Worm (Caenorhabditis elegans) whole organism, L2 larva: Measurements from ENCODE around the gene F13H8.3.

Source experiments
- C34F6.9 ChIP-seq: fragments of 150-350 bp; optimal IDR thresholded peaks from 2 replicates; lab custom pipeline; 2014; ENCODE audit warnings: missing biosample characterization, missing genetic modification characterization
- R02D3.7 ChIP-seq: fragments of 150-350 bp; optimal IDR thresholded peaks from 2 replicates; lab custom pipeline; 2014; ENCODE audit warnings: missing biosample characterization, missing genetic modification characterization
- alr-1 ChIP-seq: fragments of 150-350 bp; optimal IDR thresholded peaks from 2 replicates; lab custom pipeline; 2014; ENCODE audit warnings: missing biosample characterization, missing genetic modification characterization
- aly-2 ChIP-seq: fragments of 150-350 bp; optimal IDR thresholded peaks from 2 replicates; lab custom pipeline; 2014; ENCODE audit warnings: missing biosample characterization, missing genetic modification characterization
- ceh-16 ChIP-seq: fragments of 150-350 bp; optimal IDR thresholded peaks from 2 replicates; lab custom pipeline; 2014; ENCODE audit warnings: missing biosample characterization, missing genetic modification characterization
- crh-2 ChIP-seq: sonication (generic microtip); optimal IDR thresholded peaks from 2 replicates; lab custom pipeline; 2017; ENCODE audit warnings: missing biosample characterization, missing genetic modification characterization
- dmd-4 ChIP-seq: sonication (generic microtip); optimal IDR thresholded peaks from 2 replicates; lab custom pipeline; 2017; ENCODE audit warnings: missing biosample characterization, missing genetic modification characterization
- egl-27 ChIP-seq: sonication (generic microtip); optimal IDR thresholded peaks from 3 replicates; lab custom pipeline; 2017; ENCODE audit warnings: missing biosample characterization, missing genetic modification reagents, missing genetic modification characterization
- elt-1 ChIP-seq: fragments of 150-350 bp; optimal IDR thresholded peaks from 2 replicates; lab custom pipeline; 2014; ENCODE audit warnings: missing biosample characterization, missing genetic modification characterization
- elt-3 ChIP-seq: sonication (generic microtip); optimal IDR thresholded peaks from 2 replicates; lab custom pipeline; 2017; ENCODE audit warnings: missing biosample characterization, missing genetic modification characterization
- fos-1 ChIP-seq: fragments of 150-350 bp; optimal IDR thresholded peaks from 2 replicates; lab custom pipeline; 2014; ENCODE audit warnings: missing biosample characterization, missing genetic modification characterization
- lin-11 ChIP-seq: fragments of 150-350 bp; sonication (generic microtip); optimal IDR thresholded peaks from 2 replicates; lab custom pipeline; 2014; ENCODE audit warnings: missing biosample characterization, missing genetic modification characterization, inconsistent platforms, mixed read lengths
- lin-13 ChIP-seq: fragments of 150-350 bp; optimal IDR thresholded peaks from 2 replicates; lab custom pipeline; 2014; ENCODE audit warnings: missing biosample characterization, missing genetic modification reagents, missing genetic modification characterization
- lin-39 ChIP-seq: fragments of 150-350 bp; optimal IDR thresholded peaks from 2 replicates; lab custom pipeline; 2014; ENCODE audit warnings: missing biosample characterization, missing genetic modification reagents, missing genetic modification characterization
- lsy-2 ChIP-seq, 2 experiments: fragments of 150-350 bp in 1 of 2; sonication (generic microtip) in 1 of 2; optimal IDR thresholded peaks; 2 replicates each; lab custom pipeline; 2014 to 2017; ENCODE audit warnings: missing biosample characterization in 2 of 2, missing genetic modification characterization in 2 of 2
- mbf-1 ChIP-seq: sonication (generic microtip); optimal IDR thresholded peaks from 2 replicates; lab custom pipeline; 2017; ENCODE audit warnings: missing biosample characterization, missing genetic modification characterization
- nhr-11 ChIP-seq: fragments of 150-350 bp; optimal IDR thresholded peaks from 2 replicates; lab custom pipeline; 2014; ENCODE audit warnings: missing biosample characterization, missing genetic modification characterization
- nhr-12 ChIP-seq: fragments of 150-350 bp; optimal IDR thresholded peaks from 2 replicates; lab custom pipeline; 2014; ENCODE audit warnings: missing biosample characterization, missing genetic modification characterization
- nhr-237 ChIP-seq: fragments of 150-350 bp; optimal IDR thresholded peaks from 2 replicates; lab custom pipeline; 2014; ENCODE audit warnings: missing biosample characterization, missing genetic modification characterization
- nhr-25 ChIP-seq: fragments of 150-350 bp; sonication (generic microtip); optimal IDR thresholded peaks from 3 replicates; lab custom pipeline; 2014; ENCODE audit warnings: missing biosample characterization, missing genetic modification characterization
- nhr-77 ChIP-seq: fragments of 150-350 bp; optimal IDR thresholded peaks from 2 replicates; lab custom pipeline; 2014; ENCODE audit warnings: missing biosample characterization, missing genetic modification characterization
- peb-1 ChIP-seq: fragments of 150-350 bp; optimal IDR thresholded peaks from 2 replicates; lab custom pipeline; 2014; ENCODE audit warnings: missing biosample characterization, missing genetic modification characterization
- sem-4 ChIP-seq: fragments of 150-350 bp; optimal IDR thresholded peaks from 2 replicates; lab custom pipeline; 2014; ENCODE audit warnings: missing biosample characterization, missing genetic modification reagents, missing genetic modification characterization
- skn-1 ChIP-seq: sonication (generic microtip); optimal IDR thresholded peaks from 2 replicates; lab custom pipeline; 2017; ENCODE audit warnings: missing biosample characterization, missing genetic modification characterization
- sma-3 ChIP-seq: sonication (generic microtip); optimal IDR thresholded peaks from 2 replicates; lab custom pipeline; 2016; ENCODE audit warnings: missing genetic modification reagents, missing genetic modification characterization, missing compliant biosample characterization
- sma-9 ChIP-seq, 2 experiments: fragments of 150-350 bp in 1 of 2; sonication (generic microtip) in 1 of 2; optimal IDR thresholded peaks; 2 replicates each; lab custom pipeline; 2014 to 2016; ENCODE audit warnings: missing genetic modification characterization in 2 of 2, mild to moderate bottlenecking in 1 of 2, missing biosample characterization in 1 of 2, missing compliant biosample characterization in 1 of 2, missing genetic modification reagents in 1 of 2, moderate library complexity in 1 of 2
- unc-39 ChIP-seq: fragments of 150-350 bp; optimal IDR thresholded peaks from 2 replicates; lab custom pipeline; 2014; ENCODE audit warnings: missing biosample characterization, missing genetic modification characterization
- unc-55 ChIP-seq: fragments of 150-350 bp; sonication (generic microtip); optimal IDR thresholded peaks from 3 replicates; lab custom pipeline; 2014; ENCODE audit warnings: missing biosample characterization, missing genetic modification reagents, missing genetic modification characterization
- zag-1 ChIP-seq: fragments of 150-350 bp; optimal IDR thresholded peaks from 2 replicates; lab custom pipeline; 2014; ENCODE audit warnings: missing biosample characterization, missing genetic modification characterization
- ztf-1 ChIP-seq: fragments of 200-800 bp; sonication (Bioruptor generic); conservative IDR thresholded peaks from 2 replicates; pipeline ENCODE4 v1.3.6; 2022; ENCODE audit warnings: missing genetic modification characterization, missing compliant biosample characterization
- ztf-4 ChIP-seq: fragments of 150-350 bp; optimal IDR thresholded peaks from 2 replicates; lab custom pipeline; 2014; ENCODE audit warnings: missing biosample characterization, missing genetic modification characterization

The F13H8.3 gene

DNA sequence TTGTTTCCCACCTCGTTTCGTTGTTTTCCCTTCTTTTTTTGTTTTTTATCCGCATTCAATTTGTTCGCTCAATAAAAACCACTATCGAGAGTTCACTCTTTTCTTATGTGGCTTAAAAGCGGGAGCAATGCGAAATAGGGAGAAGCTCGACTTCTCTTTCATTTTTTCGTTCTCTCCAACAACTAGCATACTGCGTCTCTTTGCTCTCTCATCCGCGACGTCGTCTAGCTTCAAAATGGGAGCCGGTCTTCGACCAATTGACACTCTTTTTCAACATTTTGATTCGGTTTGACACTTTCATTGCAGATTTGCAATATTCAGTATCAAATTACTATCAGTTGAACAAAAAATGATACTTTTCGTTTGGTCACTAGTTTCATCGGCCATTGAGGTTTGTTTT is 10.1 kb downstream of the F13H8.3 start, which contains the start of gene bpl-1:
Gene bpl-1, plus strand, starts transcription at position 301 of the 400 bp plus-strand sequence.
- TF ChIP-seq C34F6.9 (tag; lab: Kevin White, UChicago) (peak; percentile 26), nhr-25 (tag; lab: Kevin White, UChicago) (no peak), unc-55 (GFP tag; lab: Kevin White, UChicago) (peak; percentile 13)

DNA sequence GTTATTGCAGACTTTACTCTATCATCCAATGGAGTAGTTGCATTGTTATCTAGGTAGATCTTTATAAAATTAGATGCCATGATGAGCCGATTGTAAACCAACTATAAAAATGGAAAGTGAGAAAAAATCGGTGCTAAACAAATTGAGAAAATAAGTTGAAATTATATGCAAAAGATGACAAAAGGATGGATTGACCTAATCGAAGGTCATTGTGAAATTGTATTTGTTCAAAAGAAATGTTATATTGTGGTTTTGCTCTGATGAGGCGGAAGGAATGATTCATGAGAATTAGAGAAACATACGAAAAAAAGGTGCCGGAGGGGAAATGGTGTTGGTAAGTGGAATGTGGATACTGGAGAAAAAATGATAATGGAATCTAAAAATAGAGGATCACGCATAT is 17.2 kb downstream of the F13H8.3 start, which contains the start of gene scly-1:
Gene scly-1, minus strand, starts transcription at position 101 of the 400 bp plus-strand sequence.
- TF ChIP-seq R02D3.7 (no peak), zag-1 (tag; lab: Kevin White, UChicago) (no peak), mbf-1 (no peak), dmd-4 (no peak), sma-3 (GFP tag; lab: Kevin White, UChicago) (no peak), lin-11 (no peak), lin-13 (GFP tag; lab: Kevin White, UChicago) (no peak), nhr-12 (tag; lab: Kevin White, UChicago) (no peak), alr-1 (tag; lab: Kevin White, UChicago) (no peak), aly-2 (tag; lab: Kevin White, UChicago) (no peak), nhr-25 (tag; lab: Kevin White, UChicago) (no peak)

DNA sequence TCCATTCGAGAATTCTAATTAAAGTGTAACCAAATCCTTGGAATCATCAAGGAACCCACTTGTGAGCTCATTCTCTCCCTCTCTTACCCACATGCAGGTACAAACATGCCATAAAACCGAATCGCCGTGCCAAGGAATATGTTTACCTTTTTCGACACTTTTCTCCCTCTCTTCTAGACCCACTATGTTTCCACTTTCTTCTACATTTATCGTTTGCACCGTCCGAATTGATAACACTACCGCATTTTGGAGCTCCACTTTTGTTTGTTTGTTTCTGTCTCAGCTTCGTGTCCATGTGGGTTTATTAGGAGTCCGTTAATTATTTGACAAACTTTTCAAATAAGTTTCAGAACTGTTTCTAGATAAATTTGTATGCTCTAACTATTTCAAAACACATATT is 18.1 kb downstream of the F13H8.3 start:
- TF ChIP-seq fos-1 (tag; lab: Kevin White, UChicago) (peak; percentile 32), unc-39 (tag; lab: Kevin White, UChicago) (no peak), crh-2 (tag; lab: Kevin White, UChicago) (no peak), sem-4 (tag; lab: Kevin White, UChicago) (no peak), nhr-77 (no peak), nhr-237 (tag; lab: Kevin White, UChicago) (no peak)

DNA sequence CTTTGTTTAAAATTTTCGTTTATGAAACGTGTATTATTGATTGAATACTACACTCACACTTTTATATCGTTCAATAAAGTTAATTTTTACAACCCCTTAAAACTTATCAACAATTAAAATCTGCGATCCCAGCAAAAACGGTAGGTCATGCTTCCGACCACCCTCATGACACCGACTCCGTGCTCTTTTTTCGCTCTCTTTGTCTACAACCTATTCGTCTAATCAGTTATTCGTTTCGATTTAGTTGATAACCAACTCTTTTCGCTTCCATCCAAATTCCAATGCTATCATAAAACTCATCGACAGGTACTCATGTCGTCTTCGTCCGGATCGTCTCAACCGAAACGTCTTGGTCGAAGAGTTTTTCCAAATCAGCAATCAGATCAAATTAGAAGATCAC is 19.3 kb downstream of the F13H8.3 start, which contains the start of gene F13H8.1:
Gene F13H8.1, plus strand, starts transcription at position 311 of the 400 bp plus-strand sequence.
- TF ChIP-seq sma-9 (GFP tag; optimal IDR thresholded peaks at IDR 0.05; lab: Kevin White, UChicago) (peak; percentile 19), sma-9 (tag; optimal IDR thresholded peaks at IDR 0.05; lab: Kevin White, UChicago) (no peak), fos-1 (tag; lab: Kevin White, UChicago) (peak; percentile 60), crh-2 (tag; lab: Kevin White, UChicago) (peak; percentile 51), nhr-11 (tag; lab: Kevin White, UChicago) (no peak), mbf-1 (no peak), nhr-25 (tag; lab: Kevin White, UChicago) (no peak), nhr-12 (tag; lab: Kevin White, UChicago) (no peak), ztf-1 (GFP tag; lab: Robert Waterston, UW) (no peak), lsy-2 (tag; optimal IDR thresholded peaks at IDR 0.05; lab: Kevin White, UChicago) (no peak)
- TF ChIP-seq, all 48 proteins: peak for 3

DNA sequence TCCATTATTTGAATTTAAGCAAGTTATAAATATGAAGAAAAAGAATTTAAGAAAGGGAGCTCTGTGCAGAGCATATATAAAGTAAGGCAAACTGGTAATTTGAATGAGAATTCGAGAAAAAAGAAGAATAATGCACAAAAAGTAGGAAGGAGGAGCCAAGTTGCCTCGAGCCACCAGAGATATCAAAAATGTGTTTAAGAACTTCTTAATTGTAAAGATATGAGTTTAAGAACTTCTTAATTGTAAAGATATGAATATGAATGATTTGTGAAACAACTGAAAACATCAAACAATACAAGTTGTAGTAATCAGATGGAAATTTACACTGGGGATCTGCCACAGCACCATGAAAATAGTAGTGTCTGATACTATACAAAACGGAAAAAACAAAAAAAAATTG is 23.1 kb downstream of the F13H8.3 start, which contains the start of gene F13H8.6:
Gene F13H8.6, minus strand, starts transcription at position 101 of the 400 bp plus-strand sequence.
- no peak for TF ChIP-seq egl-27 (tag; lab: Kevin White, UChicago)
- no peak for TF ChIP-seq elt-1 (tag; lab: Kevin White, UChicago)
- TF ChIP-seq aly-2 (tag; lab: Kevin White, UChicago) = no peak
- no peak for TF ChIP-seq ceh-16 (tag; lab: Kevin White, UChicago)
- TF ChIP-seq unc-55 (GFP tag; lab: Kevin White, UChicago) = no peak
- TF ChIP-seq crh-2 (tag; lab: Kevin White, UChicago) = no peak
- TF ChIP-seq nhr-12 (tag; lab: Kevin White, UChicago) = no peak
- no peak for TF ChIP-seq alr-1 (tag; lab: Kevin White, UChicago)
- no peak for TF ChIP-seq mbf-1
- no peak for TF ChIP-seq zag-1 (tag; lab: Kevin White, UChicago)

DNA sequence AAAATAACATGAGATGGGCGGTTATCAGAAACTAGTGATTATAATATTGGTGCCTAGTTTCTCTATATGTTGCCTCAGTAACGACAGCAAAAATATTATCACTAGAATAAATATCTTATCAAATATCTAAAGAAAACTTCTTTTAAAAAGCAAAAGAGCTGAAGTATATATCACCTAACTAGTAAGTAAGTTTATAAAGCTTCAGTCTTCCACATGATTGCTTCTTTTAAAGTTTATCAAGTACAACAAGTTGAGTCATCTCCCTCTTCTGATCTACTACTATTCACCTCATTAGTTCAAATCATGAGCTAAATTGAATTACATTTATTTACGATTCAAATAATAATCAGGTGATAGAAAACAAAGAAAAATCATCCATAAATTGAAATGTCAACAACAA is 24.3 kb downstream of the F13H8.3 start:
- TF ChIP-seq ztf-4 (tag; lab: Kevin White, UChicago) (peak; percentile 58), lin-39 (tag; lab: Kevin White, UChicago) (no peak), lsy-2 (tag; optimal IDR thresholded peaks at IDR 0.05; lab: Kevin White, UChicago) (peak in 1 of 2 experiments; percentile 14), skn-1 (tag; lab: Kevin White, UChicago) (no peak), nhr-77 (no peak), ztf-1 (GFP tag; lab: Robert Waterston, UW) (no peak), peb-1 (tag; lab: Kevin White, UChicago) (no peak), nhr-12 (tag; lab: Kevin White, UChicago) (no peak), dmd-4 (no peak), elt-3 (tag; lab: Kevin White, UChicago) (no peak)
